Worm (Caenorhabditis elegans) whole organism, L1 larva: ENCODE measurements around the gene uba-1.

ENCODE experiments used
- C04F5.9 ChIP-seq: sonication (generic microtip); optimal IDR thresholded peaks from 2 replicates; lab custom pipeline; 2016; ENCODE audit warnings: missing genetic modification characterization, missing compliant biosample characterization
- alr-1 ChIP-seq: fragments of 200-800 bp; sonication (Bioruptor generic); optimal IDR thresholded peaks from 2 replicates; lab custom pipeline; 2018; ENCODE audit warnings: borderline replicate concordance, mild to moderate bottlenecking, missing genetic modification characterization, missing compliant biosample characterization
- efl-1 ChIP-seq, 4 experiments: fragments of 150-350 bp; optimal IDR thresholded peaks in 3 of 4; peaks in 1 of 4; 1 replicate in 1 of 4; 2 replicates in 3 of 4; lab custom pipeline; 2014; ENCODE audit warnings: missing biosample characterization in 2 of 4, missing genetic modification characterization in 2 of 4, missing genetic modification reagents in 2 of 4
- egl-13 ChIP-seq: sonication (generic microtip); optimal IDR thresholded peaks from 2 replicates; lab custom pipeline; 2016; ENCODE audit warnings: missing genotype, missing genetic modification reagents, missing genetic modification characterization, missing compliant biosample characterization
- elt-2 ChIP-seq: sonication (generic microtip); optimal IDR thresholded peaks from 2 replicates; lab custom pipeline; 2016; ENCODE audit warnings: missing genetic modification characterization, mild to moderate bottlenecking, inconsistent platforms, missing compliant biosample characterization, missing genetic modification reagents
- ets-5 ChIP-seq: fragments of 200-800 bp; sonication (Bioruptor generic); IDR thresholded peaks from 2 replicates; pipeline ENCODE4 v1.3.6; 2022; ENCODE audit warnings: missing genetic modification characterization, missing compliant biosample characterization
- fkh-10 ChIP-seq: sonication (generic microtip); optimal IDR thresholded peaks from 2 replicates; lab custom pipeline; 2017; ENCODE audit warnings: missing biosample characterization, missing genetic modification reagents, missing genetic modification characterization
- fkh-4 ChIP-seq: sonication (generic microtip); optimal IDR thresholded peaks from 2 replicates; lab custom pipeline; 2016; ENCODE audit warnings: missing compliant biosample characterization, missing genetic modification characterization, borderline replicate concordance
- fkh-8 ChIP-seq: sonication (generic microtip); optimal IDR thresholded peaks from 2 replicates; lab custom pipeline; 2016; ENCODE audit warnings: mild to moderate bottlenecking, missing genetic modification characterization, missing compliant biosample characterization
- lin-14 ChIP-seq: fragments of 200-800 bp; sonication (Bioruptor generic); optimal IDR thresholded peaks from 2 replicates; lab custom pipeline; 2018; ENCODE audit warnings: mild to moderate bottlenecking, missing genetic modification characterization, moderate library complexity, missing compliant biosample characterization
- nhr-71 ChIP-seq: sonication (generic microtip); optimal IDR thresholded peaks from 2 replicates; lab custom pipeline; 2016; ENCODE audit warnings: mild to moderate bottlenecking, missing genetic modification characterization, moderate library complexity, missing compliant biosample characterization
- nhr-77 ChIP-seq: fragments of 150-350 bp; optimal IDR thresholded peaks from 2 replicates; lab custom pipeline; 2014; ENCODE audit warnings: missing biosample characterization, missing genetic modification characterization
- tbx-2 ChIP-seq: sonication (generic microtip); optimal IDR thresholded peaks from 2 replicates; lab custom pipeline; 2016; ENCODE audit warnings: missing genetic modification characterization, missing compliant biosample characterization
- zag-1 ChIP-seq: fragments of 150-350 bp; optimal IDR thresholded peaks from 2 replicates; lab custom pipeline; 2014; ENCODE audit warnings: missing biosample characterization, missing genetic modification characterization
- ztf-4 ChIP-seq: fragments of 150-350 bp; optimal IDR thresholded peaks from 2 replicates; lab custom pipeline; 2014; ENCODE audit warnings: missing biosample characterization, missing genetic modification characterization

Gene uba-1

ce11 chrIV:9944279-9944678, 50.5 kb downstream of the uba-1 start:
- TF ChIP-seq efl-1 (optimal IDR thresholded peaks at IDR 0.05; lab: Kevin White, UChicago): no peak
- peak in 1 of 2 experiments; percentile 79 for TF ChIP-seq efl-1 (GFP tag; optimal IDR thresholded peaks at IDR 0.05 in 1 of 2; lab: Kevin White, UChicago)
- TF ChIP-seq fkh-8 (tag; lab: Kevin White, UChicago): no peak
- peak; percentile 45 for TF ChIP-seq nhr-77 (tag; lab: Kevin White, UChicago)
- TF ChIP-seq nhr-71 (tag; lab: Kevin White, UChicago): no peak
- TF ChIP-seq zag-1 (tag; lab: Kevin White, UChicago): no peak
- TF ChIP-seq tbx-2 (tag; lab: Kevin White, UChicago): peak; percentile 22
- no peak for TF ChIP-seq lin-14 (GFP tag; lab: Kevin White, UChicago)
- TF ChIP-seq alr-1 (tag; lab: Kevin White, UChicago): no peak
- TF ChIP-seq ets-5: no peak
- TF ChIP-seq egl-13 (tag; lab: Kevin White, UChicago): no peak

ce11 chrIV:9943214-9943613, 51.5 kb downstream of the uba-1 start:
- no peak for TF ChIP-seq fkh-4
- TF ChIP-seq ztf-4: no peak
- no peak for TF ChIP-seq elt-2
- no peak for TF ChIP-seq C04F5.9 (tag; lab: Kevin White, UChicago)
- TF ChIP-seq fkh-10 (GFP tag; lab: Kevin White, UChicago): no peak
